Worm (Caenorhabditis elegans) whole organism, L1 larva: ENCODE data around the gene T14B1.1.
A peak's percentile ranks its signal among the peaks of the same experiment; 100 is the strongest.

Experiments used
- C16A3.4 ChIP-seq: fragments of 150-350 bp; optimal IDR thresholded peaks from 2 replicates; lab custom pipeline; 2014; ENCODE audit warnings: missing biosample characterization, missing genetic modification characterization
- Y116A8C.19 ChIP-seq: sonication (generic microtip); optimal IDR thresholded peaks from 2 replicates; lab custom pipeline; 2016; ENCODE audit warnings: missing compliant biosample characterization, missing genetic modification characterization, borderline replicate concordance
- aha-1 ChIP-seq: fragments of 150-350 bp; optimal IDR thresholded peaks from 2 replicates; lab custom pipeline; 2014; ENCODE audit warnings: missing biosample characterization, missing genetic modification characterization
- ama-1 ChIP-seq: fragments of 150-350 bp; optimal IDR thresholded peaks from 2 replicates; lab custom pipeline; 2014
- blmp-1 ChIP-seq: fragments of 150-350 bp; optimal IDR thresholded peaks from 2 replicates; lab custom pipeline; 2014; ENCODE audit warnings: missing biosample characterization, missing genetic modification characterization
- ceh-8 ChIP-seq: fragments of 200-800 bp; sonication (Bioruptor generic); optimal IDR thresholded peaks from 2 replicates; lab custom pipeline; 2018; ENCODE audit warnings: mild to moderate bottlenecking, missing genetic modification characterization, moderate library complexity, missing compliant biosample characterization
- ceh-82 ChIP-seq, 3 experiments: fragments of 150-350 bp in 1 of 3; sonication (generic microtip) in 2 of 3; optimal IDR thresholded peaks; 2 replicates each; lab custom pipeline; 2014 to 2017; ENCODE audit warnings: missing biosample characterization in 3 of 3, missing genetic modification characterization in 3 of 3
- ceh-88 ChIP-seq: fragments of 200-800 bp; sonication (Bioruptor generic); IDR thresholded peaks from 2 replicates; pipeline ENCODE4 v1.3.6; 2022; ENCODE audit warnings: missing genetic modification characterization, missing compliant biosample characterization
- dpl-1 ChIP-seq, 3 experiments: fragments of 150-350 bp in 2 of 3; sonication (generic microtip) in 1 of 3; optimal IDR thresholded peaks; 2 replicates each; lab custom pipeline; 2014 to 2017; ENCODE audit warnings: missing biosample characterization in 3 of 3, missing genetic modification characterization in 3 of 3, missing genetic modification reagents in 3 of 3
- efl-1 ChIP-seq, 4 experiments: fragments of 150-350 bp; optimal IDR thresholded peaks in 3 of 4; peaks in 1 of 4; 1 replicate in 1 of 4; 2 replicates in 3 of 4; lab custom pipeline; 2014; ENCODE audit warnings: missing biosample characterization in 2 of 4, missing genetic modification characterization in 2 of 4, missing genetic modification reagents in 2 of 4
- efl-3 ChIP-seq: fragments of 200-800 bp; sonication (Bioruptor generic); optimal IDR thresholded peaks from 2 replicates; lab custom pipeline; 2018; ENCODE audit warnings: mild to moderate bottlenecking, missing genetic modification characterization, missing compliant biosample characterization
- egl-27 ChIP-seq, 2 experiments: fragments of 150-350 bp in 1 of 2; sonication (generic microtip); optimal IDR thresholded peaks; 3 replicates each; lab custom pipeline; 2017 to 2018; ENCODE audit warnings: missing biosample characterization in 2 of 2, missing genetic modification characterization in 2 of 2, missing genetic modification reagents in 2 of 2
- fkh-10 ChIP-seq: sonication (generic microtip); optimal IDR thresholded peaks from 2 replicates; lab custom pipeline; 2017; ENCODE audit warnings: missing biosample characterization, missing genetic modification reagents, missing genetic modification characterization
- fkh-8 ChIP-seq: sonication (generic microtip); optimal IDR thresholded peaks from 2 replicates; lab custom pipeline; 2016; ENCODE audit warnings: mild to moderate bottlenecking, missing genetic modification characterization, missing compliant biosample characterization
- fos-1 ChIP-seq: fragments of 150-350 bp; optimal IDR thresholded peaks from 2 replicates; lab custom pipeline; 2014; ENCODE audit warnings: missing biosample characterization, missing genetic modification characterization
- hpl-2 ChIP-seq: fragments of 150-350 bp; optimal IDR thresholded peaks from 2 replicates; lab custom pipeline; 2014; ENCODE audit warnings: missing biosample characterization, missing genetic modification reagents, missing genetic modification characterization
- isw-1 ChIP-seq: fragments of 200-800 bp; sonication (Bioruptor generic); IDR thresholded peaks from 2 replicates; pipeline ENCODE4 v1.3.6; 2022; ENCODE audit warnings: missing genetic modification characterization, missing compliant biosample characterization
- jun-1 ChIP-seq: fragments of 150-350 bp; optimal IDR thresholded peaks from 2 replicates; lab custom pipeline; 2014; ENCODE audit warnings: missing biosample characterization, missing genetic modification reagents, missing genetic modification characterization
- lin-14 ChIP-seq: fragments of 200-800 bp; sonication (Bioruptor generic); optimal IDR thresholded peaks from 2 replicates; lab custom pipeline; 2018; ENCODE audit warnings: mild to moderate bottlenecking, missing genetic modification characterization, moderate library complexity, missing compliant biosample characterization
- lin-15B ChIP-seq: fragments of 150-350 bp; sonication (generic microtip); optimal IDR thresholded peaks from 3 replicates; lab custom pipeline; 2014; ENCODE audit warnings: missing biosample characterization, missing genetic modification characterization
- lsy-2 ChIP-seq, 2 experiments: fragments of 150-350 bp; optimal IDR thresholded peaks; 2 replicates each; lab custom pipeline; 2014; ENCODE audit warnings: missing biosample characterization in 2 of 2, missing genetic modification characterization in 2 of 2
- mdl-1 ChIP-seq, 2 experiments: fragments of 150-350 bp; optimal IDR thresholded peaks; 2 replicates each; lab custom pipeline; 2014 to 2017; ENCODE audit warnings: missing biosample characterization in 2 of 2, missing genetic modification characterization in 2 of 2, inconsistent platforms in 1 of 2
- mep-1 ChIP-seq: fragments of 150-350 bp; optimal IDR thresholded peaks from 2 replicates; lab custom pipeline; 2014; ENCODE audit warnings: missing biosample characterization, missing genetic modification characterization
- nhr-20 ChIP-seq: sonication (generic microtip); optimal IDR thresholded peaks from 2 replicates; lab custom pipeline; 2016; ENCODE audit warnings: mild to moderate bottlenecking, missing genetic modification characterization, missing compliant biosample characterization
- nhr-47 ChIP-seq: sonication (generic microtip); optimal IDR thresholded peaks from 2 replicates; lab custom pipeline; 2016; ENCODE audit warnings: mild to moderate bottlenecking, missing genetic modification characterization, moderate library complexity, missing compliant biosample characterization
- nhr-71 ChIP-seq: sonication (generic microtip); optimal IDR thresholded peaks from 2 replicates; lab custom pipeline; 2016; ENCODE audit warnings: mild to moderate bottlenecking, missing genetic modification characterization, moderate library complexity, missing compliant biosample characterization
- nhr-77 ChIP-seq: fragments of 150-350 bp; optimal IDR thresholded peaks from 2 replicates; lab custom pipeline; 2014; ENCODE audit warnings: missing biosample characterization, missing genetic modification characterization
- nhr-84 ChIP-seq: sonication (generic microtip); optimal IDR thresholded peaks from 2 replicates; lab custom pipeline; 2017; ENCODE audit warnings: missing biosample characterization, missing genetic modification characterization
- nhr-85 ChIP-seq: sonication (generic microtip); peaks from one replicate; lab custom pipeline; 2016; ENCODE audit warnings: missing genetic modification characterization, inconsistent platforms, missing compliant biosample characterization
- skn-1 ChIP-seq: fragments of 150-350 bp; optimal IDR thresholded peaks from 2 replicates; lab custom pipeline; 2014; ENCODE audit warnings: missing biosample characterization, missing genetic modification characterization
- snu-23 ChIP-seq: sonication (generic microtip); optimal IDR thresholded peaks from 2 replicates; lab custom pipeline; 2016; ENCODE audit warnings: missing genetic modification characterization, missing compliant biosample characterization
- sox-4 ChIP-seq: sonication (generic microtip); optimal IDR thresholded peaks from 2 replicates; lab custom pipeline; 2016; ENCODE audit warnings: missing genetic modification characterization, missing compliant biosample characterization
- sptf-1 ChIP-seq: fragments of 150-350 bp; optimal IDR thresholded peaks from 2 replicates; lab custom pipeline; 2014; ENCODE audit warnings: missing biosample characterization, missing genetic modification characterization
- unc-30 ChIP-seq: sonication (generic microtip); optimal IDR thresholded peaks from 2 replicates; lab custom pipeline; 2017; ENCODE audit warnings: missing biosample characterization, missing genetic modification characterization
- unc-62 ChIP-seq: fragments of 150-350 bp; optimal IDR thresholded peaks from 2 replicates; lab custom pipeline; 2014; ENCODE audit warnings: missing biosample characterization, missing genetic modification reagents, missing genetic modification characterization
- unc-86 ChIP-seq: sonication (generic microtip); optimal IDR thresholded peaks from 2 replicates; lab custom pipeline; 2016; ENCODE audit warnings: missing genetic modification characterization, missing compliant biosample characterization
- xbp-1 ChIP-seq: sonication (generic microtip); optimal IDR thresholded peaks from 2 replicates; lab custom pipeline; 2016; ENCODE audit warnings: missing genetic modification characterization, missing compliant biosample characterization
- ztf-11 ChIP-seq, 2 experiments: sonication (generic microtip); optimal IDR thresholded peaks; 2 replicates each; lab custom pipeline; 2016 to 2017; ENCODE audit warnings: missing genetic modification characterization in 2 of 2, missing biosample characterization in 1 of 2, missing compliant biosample characterization in 1 of 2

The T14B1.1 gene

ce11 chrX:9709462-9709861 is 40.9 kb upstream of the T14B1.1 start, which contains the start of gene F15G9.6:
TSS of gene F15G9.6 (plus strand) at chrX:9709762.
- TF ChIP-seq nhr-77 (tag; lab: Kevin White, UChicago): no peak
- TF ChIP-seq, all 84 proteins: peak for 0

- TF ChIP-seq egl-27 (tag; optimal IDR thresholded peaks at IDR 0.05; lab: Kevin White, UChicago): no peak
- TF ChIP-seq unc-62 (GFP tag; lab: Kevin White, UChicago): no peak
- no peak for TF ChIP-seq hpl-2 (GFP tag; lab: Kevin White, UChicago)
- TF ChIP-seq xbp-1: no peak
These were observed 37.6 kb upstream of the T14B1.1 start, which contains the start of gene F15G9.1 for ce11 chrX:9706084-9706483. TSS of gene F15G9.1 (plus strand) at chrX:9706384.

- TF ChIP-seq nhr-71 (tag; lab: Kevin White, UChicago) (peak; percentile 47), ceh-88 (GFP tag; lab: Robert Waterston, UW) (no peak), sptf-1 (tag; lab: Kevin White, UChicago) (no peak), unc-30 (no peak), efl-1 (optimal IDR thresholded peaks at IDR 0.05; lab: Kevin White, UChicago) (peak in 1 of 2 experiments; percentile 47), efl-1 (GFP tag; optimal IDR thresholded peaks at IDR 0.05 in 1 of 2; lab: Kevin White, UChicago) (no peak), lin-15B (tag; lab: Kevin White, UChicago) (no peak), nhr-84 (tag; lab: Kevin White, UChicago) (no peak), isw-1 (GFP tag; lab: Robert Waterston, UW) (peak; percentile 26; the same call in 1 of the 2 replicates), Y116A8C.19 (tag; lab: Kevin White, UChicago) (no peak), lin-14 (GFP tag; lab: Kevin White, UChicago) (peak; percentile 86), fkh-8 (peak; percentile 32), unc-86 (no peak), skn-1 (peak; percentile 74), nhr-47 (tag; lab: Kevin White, UChicago) (peak; percentile 0), dpl-1 (GFP tag; optimal IDR thresholded peaks at IDR 0.05; lab: Kevin White, UChicago) (peak; percentile 16 to 40 (median 29)), nhr-85 (peak; percentile 79), nhr-20 (tag; lab: Kevin White, UChicago) (peak; percentile 9), fkh-10 (GFP tag; lab: Kevin White, UChicago) (peak; percentile 74), ceh-82 (tag; optimal IDR thresholded peaks at IDR 0.05; lab: Kevin White, UChicago) (peak in 1 of 3 experiments; percentile 25), aha-1 (no peak), efl-3 (no peak), mdl-1 (tag; optimal IDR thresholded peaks at IDR 0.05; lab: Kevin White, UChicago) (peak in 1 of 2 experiments; percentile 0), sox-4 (tag; lab: Kevin White, UChicago) (no peak), mep-1 (tag; lab: Kevin White, UChicago) (peak; percentile 7), C16A3.4 (tag; lab: Kevin White, UChicago) (peak; percentile 3), snu-23 (no peak), fos-1 (no peak), ceh-8 (GFP tag; lab: Kevin White, UChicago) (no peak), blmp-1 (tag; lab: Kevin White, UChicago) (peak; percentile 32), lsy-2 (tag; optimal IDR thresholded peaks at IDR 0.05; lab: Kevin White, UChicago) (peak in 1 of 2 experiments; percentile 54)
These were observed 36.9 kb upstream of the T14B1.1 start for ce11 chrX:9705257-9706035.

- no peak for TF ChIP-seq jun-1
- TF ChIP-seq ama-1 (lab: Kevin White, UChicago): no peak
- peak; percentile 52 for TF ChIP-seq blmp-1 (tag; lab: Kevin White, UChicago)
- TF ChIP-seq ztf-11 (tag; optimal IDR thresholded peaks at IDR 0.05; lab: Kevin White, UChicago): peak in 1 of 2 experiments; percentile 29
- peak; percentile 22 for TF ChIP-seq lin-14 (GFP tag; lab: Kevin White, UChicago)
These were observed 34.3 kb upstream of the T14B1.1 start for ce11 chrX:9702790-9703189.
